Worm (Caenorhabditis elegans): ENCODE results near the gene T01G1.4.

Gene T01G1.4

DNA sequence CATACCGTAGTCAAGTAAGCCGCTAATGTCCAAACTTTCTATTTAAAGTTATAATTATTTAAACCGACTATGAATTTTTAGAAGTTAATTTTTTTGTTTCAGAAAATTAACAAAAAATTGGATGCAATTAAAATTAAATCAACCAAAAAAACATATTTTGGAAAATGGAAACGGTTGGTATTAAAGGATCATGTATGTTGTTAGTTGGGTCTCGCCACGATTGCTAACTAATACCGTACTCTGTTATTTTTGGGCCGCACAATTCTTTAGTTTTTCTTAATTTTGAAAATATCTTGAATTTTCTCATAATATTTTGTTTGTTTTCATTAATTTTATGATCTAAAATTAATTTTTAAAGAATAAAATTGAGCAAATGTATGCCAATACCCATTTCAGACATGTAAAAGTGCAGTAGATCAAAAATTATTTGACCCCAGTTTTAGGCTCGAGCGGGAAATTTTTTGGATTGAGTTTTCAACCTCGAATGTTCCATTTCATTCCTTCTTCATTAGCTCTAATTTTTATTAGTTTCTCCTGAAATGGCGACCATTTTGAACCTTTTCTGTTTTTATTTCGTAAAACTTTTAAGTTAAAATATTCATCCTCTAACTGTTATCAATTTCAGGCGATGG lies 11.2 kb upstream of the T01G1.4 start, which contains the start of gene cbd-1 (continued):
- TF ChIP-seq F49E8.2 (tag; optimal IDR thresholded peaks at IDR 0.05; ENCODE audit: insufficient read depth) = peak; percentile 24
- TF ChIP-seq xnd-1 (tag; optimal IDR thresholded peaks at IDR 0.05) = peak; percentile 85
- TF ChIP-seq madf-3 (GFP tag; IDR thresholded peaks at IDR 0.05) = 0 out of 2 replicates have a peak, but pooled peaks have one; percentile 76
- peak; percentile 96 for TF ChIP-seq efl-1 (GFP tag; optimal IDR thresholded peaks at IDR 0.05)
- no peak for TF ChIP-seq bed-1 (GFP tag; IDR thresholded peaks at IDR 0.05)
- peak; percentile 26; the same call in 1 of the 2 replicates for TF ChIP-seq B0019.2 (GFP tag; conservative IDR thresholded peaks at IDR 0.05)
- peak; percentile 83 for TF ChIP-seq D2030.7 (GFP tag; IDR thresholded peaks at IDR 0.05)
- TF ChIP-seq Y95B8A.8 (GFP tag; IDR thresholded peaks at IDR 0.05) = 0 out of 2 replicates have a peak, but pooled peaks have one; percentile 57
- peak; percentile 75 for TF ChIP-seq snpc-3.4 (tag; optimal IDR thresholded peaks at IDR 0.05)
- TF ChIP-seq hmg-20 (GFP tag; IDR thresholded peaks at IDR 0.05) = no peak
- TF ChIP-seq lsl-1 (GFP tag; optimal IDR thresholded peaks at IDR 0.05) = peak; percentile 92
- peak; percentile 81 for TF ChIP-seq dpl-1 (GFP tag; optimal IDR thresholded peaks at IDR 0.05)
- TF ChIP-seq snpc-4 (GFP tag; optimal IDR thresholded peaks at IDR 0.05) = no peak
- peak in 1 of 4 experiments; percentile 10 for TF ChIP-seq snpc-4 (tag; optimal IDR thresholded peaks at IDR 0.05)
- peak; percentile 98 for TF ChIP-seq hsf-1 (GFP tag; IDR thresholded peaks at IDR 0.05)

- TF ChIP-seq mes-4 (tag; optimal IDR thresholded peaks at IDR 0.05) (no peak), Y79H2A.3 (GFP tag; conservative IDR thresholded peaks at IDR 0.05) (no peak), pha-4 (tag; optimal IDR thresholded peaks at IDR 0.05) (no peak), let-607 (tag; optimal IDR thresholded peaks at IDR 0.05) (peak in 1 of 2 experiments; percentile 29), tbx-9 (tag; optimal IDR thresholded peaks at IDR 0.05; ENCODE audit: borderline replicate concordance) (no peak), xnd-1 (tag; optimal IDR thresholded peaks at IDR 0.05) (no peak), mcd-1 (GFP tag; IDR thresholded peaks at IDR 0.05) (peak; percentile 37), aptf-3 (GFP tag; IDR thresholded peaks at IDR 0.05) (no peak), ccch-3 (GFP tag; optimal IDR thresholded peaks at IDR 0.05) (no peak), rpc-1 (optimal IDR thresholded peaks at IDR 0.05) (no peak), rpc-1 (tag; optimal IDR thresholded peaks at IDR 0.05) (no peak)
Observed at ce11 chrIV:11371645-11372044, 10.3 kb upstream of the T01G1.4 start, which contains the start of gene sec-31. sec-31 (minus strand) TSS chrIV:11371792.

- TF ChIP-seq hmg-1.2 (GFP tag; IDR thresholded peaks at IDR 0.05) = peak; percentile 87
- TF ChIP-seq F23B12.7 (tag; optimal IDR thresholded peaks at IDR 0.05; ENCODE audit: insufficient read depth) = no peak
- no peak for TF ChIP-seq hlh-26 (GFP tag; conservative IDR thresholded peaks at IDR 0.05)
- TF ChIP-seq ztf-3 (GFP tag; optimal IDR thresholded peaks at IDR 0.05) = no peak
- TF ChIP-seq ceh-100 (GFP tag; IDR thresholded peaks at IDR 0.05) = no peak
- TF ChIP-seq cebp-1 (GFP tag; IDR thresholded peaks at IDR 0.05) = peak; percentile 90
- peak; percentile 96 for TF ChIP-seq cebp-1 (tag; optimal IDR thresholded peaks at IDR 0.05)
- TF ChIP-seq attf-5 (GFP tag; optimal IDR thresholded peaks at IDR 0.05) = peak; percentile 28
- TF ChIP-seq nhr-80 (tag; optimal IDR thresholded peaks at IDR 0.05) = peak; percentile 45
- no peak for TF ChIP-seq sdz-38 (tag; optimal IDR thresholded peaks at IDR 0.05)
Observed at ce11 chrIV:11363806-11364562, 2.7 kb upstream of the T01G1.4 start.

Data from whole organism, young adult.